Worm (Caenorhabditis elegans) whole organism, young adult: ENCODE data around the gene Y39G8B.2.

Source experiments
- Y79H2A.3 ChIP-seq: fragments of 200-800 bp; sonication (Bioruptor generic); conservative IDR thresholded peaks from 2 replicates; pipeline ENCODE4 v1.3.6; 2022; ENCODE audit warnings: missing genetic modification reagents, missing genetic modification characterization, missing compliant biosample characterization
- bed-2 ChIP-seq: fragments of 200-800 bp; sonication (Bioruptor generic); IDR thresholded peaks from 2 replicates; pipeline ENCODE4 v1.3.6; 2022; ENCODE audit warnings: missing genetic modification reagents, missing genetic modification characterization, missing compliant biosample characterization
- chd-7 ChIP-seq: sonication (generic microtip); optimal IDR thresholded peaks from 2 replicates; lab custom pipeline; 2016; ENCODE audit warnings: mild to moderate bottlenecking, missing genetic modification characterization, moderate library complexity, missing compliant biosample characterization
- die-1 ChIP-seq: sonication (generic microtip); optimal IDR thresholded peaks from 2 replicates; lab custom pipeline; 2016; ENCODE audit warnings: missing genotype, mild to moderate bottlenecking, missing genetic modification characterization, missing compliant biosample characterization
- ets-4 ChIP-seq: fragments of 200-800 bp; sonication (Bioruptor generic); optimal IDR thresholded peaks from 2 replicates; lab custom pipeline; 2018; ENCODE audit warnings: mild to moderate bottlenecking, missing genetic modification characterization, missing compliant biosample characterization
- him-1 ChIP-seq: sonication (generic microtip); optimal IDR thresholded peaks from 2 replicates; lab custom pipeline; 2016; ENCODE audit warnings: missing genotype, missing genetic modification reagents, missing genetic modification characterization, missing compliant biosample characterization
- let-607 ChIP-seq, 2 experiments: fragments of 200-800 bp in 1 of 2; sonication (Bioruptor generic) in 1 of 2; sonication (generic microtip) in 1 of 2; optimal IDR thresholded peaks; 2 replicates each; lab custom pipeline; 2016 to 2018; ENCODE audit warnings: mild to moderate bottlenecking in 2 of 2, missing compliant biosample characterization in 2 of 2, missing genetic modification characterization in 2 of 2, moderate library complexity in 2 of 2, missing genotype in 1 of 2
- lin-35 ChIP-seq, 3 experiments: fragments of 150-350 bp in 2 of 3; sonication (generic microtip) in 1 of 3; optimal IDR thresholded peaks; 2 replicates each; lab custom pipeline; 2014 to 2018; ENCODE audit warnings: missing biosample characterization in 3 of 3, missing genetic modification characterization in 3 of 3, missing genetic modification reagents in 3 of 3
- zim-3 ChIP-seq: sonication (generic microtip); optimal IDR thresholded peaks from 2 replicates; lab custom pipeline; 2017; ENCODE audit warnings: mild to moderate bottlenecking, missing genetic modification characterization, moderate library complexity, missing compliant biosample characterization

- no peak for TF ChIP-seq let-607 (tag; optimal IDR thresholded peaks at IDR 0.05; lab: Kevin White, UChicago)
- TF ChIP-seq lin-35 (GFP tag; optimal IDR thresholded peaks at IDR 0.05; lab: Kevin White, UChicago): no peak
- TF ChIP-seq bed-2: no peak
- TF ChIP-seq ets-4 (GFP tag; lab: Kevin White, UChicago): no peak
- TF ChIP-seq Y79H2A.3 (GFP tag; lab: Robert Waterston, UW): no peak
- no peak for TF ChIP-seq die-1 (tag; lab: Kevin White, UChicago)
- TF ChIP-seq zim-3 (tag; lab: Kevin White, UChicago): no peak
- TF ChIP-seq him-1 (tag; lab: Kevin White, UChicago): no peak
- TF ChIP-seq chd-7: no peak
Observed at ce11 chrII:13945527-13945926, 30.5 kb downstream of the Y39G8B.2 start.
